Worm (Caenorhabditis elegans) whole organism, L4 larva: Measurements from ENCODE around the gene R11D1.2.

ENCODE experiments used
- D1046.2 ChIP-seq: fragments of 200-800 bp; sonication (Bioruptor generic); IDR thresholded peaks from 2 replicates; pipeline ENCODE4 v1.3.6; 2022; ENCODE audit warnings: missing genetic modification characterization, missing compliant biosample characterization
- F10B5.3 ChIP-seq: sonication (generic microtip); optimal IDR thresholded peaks from 2 replicates; lab custom pipeline; 2016; ENCODE audit warnings: mild to moderate bottlenecking, missing genetic modification characterization, missing compliant biosample characterization
- F44E2.7 ChIP-seq: fragments of 200-800 bp; sonication (Bioruptor generic); IDR thresholded peaks from 2 replicates; pipeline ENCODE4 v2.1.2; 2022; ENCODE audit warnings: missing genetic modification characterization, missing compliant biosample characterization
- F49E8.2 ChIP-seq: sonication (generic microtip); optimal IDR thresholded peaks from 2 replicates; lab custom pipeline; 2016; ENCODE audit warnings: missing compliant biosample characterization, mild to moderate bottlenecking, missing genetic modification characterization, borderline replicate concordance
- Y48G9A.11 ChIP-seq: fragments of 200-800 bp; sonication (Bioruptor generic); IDR thresholded peaks from 2 replicates; pipeline ENCODE4 v1.3.6; 2022; ENCODE audit warnings: missing genetic modification reagents, missing genetic modification characterization, missing compliant biosample characterization
- aly-2 ChIP-seq: sonication (generic microtip); optimal IDR thresholded peaks from 2 replicates; lab custom pipeline; 2018; ENCODE audit warnings: missing biosample characterization, missing genetic modification characterization
- ceh-32 ChIP-seq: sonication (generic microtip); optimal IDR thresholded peaks from 2 replicates; lab custom pipeline; 2016; ENCODE audit warnings: mild to moderate bottlenecking, missing genetic modification characterization, missing compliant biosample characterization; ENCODE audit not compliant: poor library complexity
- ceh-44 ChIP-seq: fragments of 200-800 bp; sonication (Bioruptor generic); IDR thresholded peaks from 2 replicates; pipeline ENCODE4 v1.3.6; 2022; ENCODE audit warnings: missing genetic modification reagents, missing genetic modification characterization, missing compliant biosample characterization
- ceh-62 ChIP-seq: sonication (generic microtip); optimal IDR thresholded peaks from 2 replicates; lab custom pipeline; 2017; ENCODE audit warnings: missing biosample characterization, missing genetic modification characterization
- ceh-82 ChIP-seq: sonication (generic microtip); optimal IDR thresholded peaks from 2 replicates; lab custom pipeline; 2017; ENCODE audit warnings: missing biosample characterization, missing genetic modification characterization
- ces-1 ChIP-seq: fragments of 150-350 bp; sonication (generic microtip); optimal IDR thresholded peaks from 4 replicates; lab custom pipeline; 2014; ENCODE audit warnings: missing biosample characterization, missing genetic modification reagents, missing genetic modification characterization
- daf-12 ChIP-seq: fragments of 150-350 bp; optimal IDR thresholded peaks from 2 replicates; lab custom pipeline; 2014; ENCODE audit warnings: missing biosample characterization, missing genetic modification reagents, missing genetic modification characterization
- daf-16 ChIP-seq, 3 experiments: sonication (generic microtip); optimal IDR thresholded peaks; 2 replicates each; lab custom pipeline; 2016 to 2017; ENCODE audit warnings: missing genetic modification characterization in 3 of 3, missing genetic modification reagents in 3 of 3, mild to moderate bottlenecking in 2 of 3, missing compliant biosample characterization in 2 of 3, missing biosample characterization in 1 of 3, moderate library complexity in 1 of 3
- daf-19 ChIP-seq: fragments of 200-800 bp; sonication (Bioruptor generic); conservative IDR thresholded peaks from 2 replicates; pipeline ENCODE4 v1.3.6; 2022; ENCODE audit warnings: missing genetic modification characterization, missing compliant biosample characterization
- daf-8 ChIP-seq: fragments of 200-800 bp; sonication (Bioruptor generic); IDR thresholded peaks from 2 replicates; pipeline ENCODE4 v1.3.6; 2022; ENCODE audit warnings: missing genetic modification characterization, missing compliant biosample characterization
- dmd-9 ChIP-seq: fragments of 200-800 bp; sonication (Bioruptor generic); IDR thresholded peaks from 2 replicates; pipeline ENCODE4 v1.3.6; 2022; ENCODE audit warnings: missing genetic modification reagents, missing genetic modification characterization, missing compliant biosample characterization
- egl-43 ChIP-seq: fragments of 200-800 bp; sonication (Bioruptor generic); IDR thresholded peaks from 2 replicates; pipeline ENCODE4 v1.3.6; 2022; ENCODE audit warnings: missing genetic modification reagents, missing genetic modification characterization, missing compliant biosample characterization
- fkh-10 ChIP-seq: fragments of 150-350 bp; optimal IDR thresholded peaks from 2 replicates; lab custom pipeline; 2014; ENCODE audit warnings: missing biosample characterization, missing genetic modification reagents, missing genetic modification characterization
- gei-8 ChIP-seq: fragments of 200-800 bp; sonication (Bioruptor generic); optimal IDR thresholded peaks from 2 replicates; lab custom pipeline; 2018; ENCODE audit warnings: mild to moderate bottlenecking, missing genetic modification characterization, missing compliant biosample characterization
- hif-1 ChIP-seq, 2 experiments: sonication (generic microtip); optimal IDR thresholded peaks; 2 replicates each; lab custom pipeline; 2016 to 2017; ENCODE audit warnings: missing compliant biosample characterization in 2 of 2, missing genetic modification characterization in 2 of 2, missing genetic modification reagents in 2 of 2, missing genotype in 2 of 2, mild to moderate bottlenecking in 1 of 2
- hmg-1.1 ChIP-seq: fragments of 200-800 bp; sonication (Bioruptor generic); IDR thresholded peaks from 2 replicates; pipeline ENCODE4 v1.3.6; 2022; ENCODE audit warnings: missing genetic modification reagents, missing genetic modification characterization, missing compliant biosample characterization
- lin-13 ChIP-seq: fragments of 150-350 bp; optimal IDR thresholded peaks from 2 replicates; lab custom pipeline; 2014; ENCODE audit warnings: missing biosample characterization, missing genetic modification reagents, missing genetic modification characterization
- lin-15B ChIP-seq: fragments of 150-350 bp; sonication (generic microtip); optimal IDR thresholded peaks from 3 replicates; lab custom pipeline; 2014; ENCODE audit warnings: missing biosample characterization, missing genetic modification characterization
- lin-29 ChIP-seq: fragments of 200-800 bp; sonication (Bioruptor generic); IDR thresholded peaks from 2 replicates; pipeline ENCODE4 v1.3.6; 2022; ENCODE audit warnings: missing genetic modification reagents, missing genetic modification characterization, missing compliant biosample characterization
- lin-38 ChIP-seq: fragments of 200-800 bp; sonication (Bioruptor generic); IDR thresholded peaks from 2 replicates; pipeline ENCODE4 v1.3.6; 2022; ENCODE audit warnings: missing genetic modification reagents, missing genetic modification characterization, missing compliant biosample characterization
- lin-39 ChIP-seq: fragments of 150-350 bp; optimal IDR thresholded peaks from 2 replicates; lab custom pipeline; 2014; ENCODE audit warnings: missing biosample characterization, missing genetic modification reagents, missing genetic modification characterization
- madf-5 ChIP-seq, 2 experiments: fragments of 200-800 bp; sonication (Bioruptor generic); IDR thresholded peaks; 2 replicates each; pipeline ENCODE4 v1.3.6; 2022; ENCODE audit warnings: missing compliant biosample characterization in 2 of 2, missing genetic modification characterization in 2 of 2
- madf-9 ChIP-seq: fragments of 200-800 bp; sonication (Bioruptor generic); conservative IDR thresholded peaks from 2 replicates; pipeline ENCODE4 v1.3.6; 2022; ENCODE audit warnings: missing genetic modification reagents, missing genetic modification characterization, missing compliant biosample characterization
- mdl-1 ChIP-seq, 2 experiments: fragments of 150-350 bp in 1 of 2; sonication (generic microtip) in 1 of 2; optimal IDR thresholded peaks; 2 replicates each; lab custom pipeline; 2014 to 2017; ENCODE audit warnings: missing biosample characterization in 2 of 2, missing genetic modification characterization in 2 of 2
- mep-1 ChIP-seq: fragments of 150-350 bp; sonication (generic microtip); optimal IDR thresholded peaks from 3 replicates; lab custom pipeline; 2014; ENCODE audit warnings: missing biosample characterization, missing genetic modification characterization
- mxl-2 ChIP-seq: fragments of 200-800 bp; sonication (Bioruptor generic); conservative IDR thresholded peaks from 2 replicates; pipeline ENCODE4 v1.3.6; 2022; ENCODE audit warnings: missing genetic modification reagents, missing genetic modification characterization, missing compliant biosample characterization
- mxl-3 ChIP-seq: fragments of 200-800 bp; sonication (Bioruptor generic); optimal IDR thresholded peaks from 2 replicates; lab custom pipeline; 2018; ENCODE audit warnings: mild to moderate bottlenecking, missing genetic modification characterization, missing compliant biosample characterization
- nhr-10 ChIP-seq: fragments of 150-350 bp; optimal IDR thresholded peaks from 2 replicates; lab custom pipeline; 2014; ENCODE audit warnings: missing biosample characterization, missing genetic modification characterization
- nhr-28 ChIP-seq: fragments of 150-350 bp; optimal IDR thresholded peaks from 2 replicates; lab custom pipeline; 2014; ENCODE audit warnings: missing biosample characterization, missing genetic modification characterization
- nhr-41 ChIP-seq: fragments of 200-800 bp; sonication (Bioruptor generic); IDR thresholded peaks from 2 replicates; pipeline ENCODE4 v1.3.6; 2022; ENCODE audit warnings: missing genetic modification reagents, missing genetic modification characterization, missing compliant biosample characterization
- nhr-6 ChIP-seq: fragments of 150-350 bp; optimal IDR thresholded peaks from 2 replicates; lab custom pipeline; 2014; ENCODE audit warnings: missing biosample characterization, missing genetic modification characterization
- nhr-76 ChIP-seq: fragments of 150-350 bp; optimal IDR thresholded peaks from 2 replicates; lab custom pipeline; 2014; ENCODE audit warnings: missing biosample characterization, missing genetic modification characterization
- nhr-77 ChIP-seq: fragments of 150-350 bp; optimal IDR thresholded peaks from 2 replicates; lab custom pipeline; 2014; ENCODE audit warnings: missing biosample characterization, missing genetic modification characterization
- saeg-2 ChIP-seq: fragments of 200-800 bp; sonication (Bioruptor generic); IDR thresholded peaks from 2 replicates; pipeline ENCODE4 v1.3.6; 2022; ENCODE audit warnings: missing genetic modification reagents, missing genetic modification characterization, missing compliant biosample characterization
- sdz-12 ChIP-seq: fragments of 200-800 bp; sonication (Bioruptor generic); optimal IDR thresholded peaks from 2 replicates; lab custom pipeline; 2018; ENCODE audit warnings: mild to moderate bottlenecking, missing genetic modification characterization, missing compliant biosample characterization
- snpc-1.2 ChIP-seq: fragments of 200-800 bp; sonication (Bioruptor generic); IDR thresholded peaks from 2 replicates; pipeline ENCODE4 v1.3.6; 2022; ENCODE audit warnings: missing genetic modification reagents, missing genetic modification characterization, missing compliant biosample characterization
- tag-97 ChIP-seq: fragments of 200-800 bp; sonication (Bioruptor generic); IDR thresholded peaks from 2 replicates; pipeline ENCODE4 v1.3.6; 2022; ENCODE audit warnings: missing genetic modification characterization, missing compliant biosample characterization
- tra-1 ChIP-seq: fragments of 200-800 bp; sonication (Bioruptor generic); IDR thresholded peaks from 2 replicates; pipeline ENCODE4 v1.3.6; 2022; ENCODE audit warnings: missing genetic modification reagents, missing genetic modification characterization, missing compliant biosample characterization
- unc-130 ChIP-seq: sonication (generic microtip); optimal IDR thresholded peaks from 2 replicates; lab custom pipeline; 2016; ENCODE audit warnings: missing genetic modification reagents, missing genetic modification characterization, missing compliant biosample characterization
- vab-7 ChIP-seq: fragments of 200-800 bp; sonication (Bioruptor generic); IDR thresholded peaks from 2 replicates; pipeline ENCODE4 v1.3.6; 2022; ENCODE audit warnings: missing genetic modification reagents, missing genetic modification characterization, missing compliant biosample characterization
- zag-1 ChIP-seq: fragments of 150-350 bp; optimal IDR thresholded peaks from 2 replicates; lab custom pipeline; 2014; ENCODE audit warnings: missing biosample characterization, missing genetic modification characterization
- zfp-2 ChIP-seq: sonication (generic microtip); optimal IDR thresholded peaks from 2 replicates; lab custom pipeline; 2016; ENCODE audit warnings: mild to moderate bottlenecking, missing genetic modification characterization, missing compliant biosample characterization
- zip-11 ChIP-seq: fragments of 200-800 bp; sonication (Bioruptor generic); IDR thresholded peaks from 2 replicates; pipeline ENCODE4 v1.3.6; 2022; ENCODE audit warnings: missing genetic modification characterization, missing compliant biosample characterization
- ztf-11 ChIP-seq: fragments of 150-350 bp; optimal IDR thresholded peaks from 2 replicates; lab custom pipeline; 2014; ENCODE audit warnings: missing biosample characterization, missing genetic modification characterization

Gene R11D1.2

ce11 chrV:12708305-12708704 is at the start of gene R11D1.2:
Gene R11D1.2, plus strand, starts transcription at chrV:12708605.
- TF ChIP-seq mxl-3 (GFP tag; lab: Kevin White, UChicago) (no peak), unc-130 (GFP tag; lab: Kevin White, UChicago) (no peak), ceh-62 (no peak)
- TF ChIP-seq, all 104 proteins: peak for 0

ce11 chrV:12659426-12659825 is 49.0 kb upstream of the R11D1.2 start, which contains the start of gene ccch-3:
Gene ccch-3, minus strand, starts transcription at chrV:12659687.
- no peak for TF ChIP-seq zfp-2 (tag; lab: Kevin White, UChicago)
- no peak for TF ChIP-seq madf-9 (GFP tag; lab: Robert Waterston, UW)
- no peak for TF ChIP-seq nhr-41
- no peak for TF ChIP-seq F49E8.2 (tag; lab: Kevin White, UChicago)
- no peak for TF ChIP-seq lin-13 (GFP tag; lab: Kevin White, UChicago)
- TF ChIP-seq hmg-1.1 (GFP tag; lab: Robert Waterston, UW) = peak; percentile 52; the same call in 1 of the 2 replicates
- TF ChIP-seq zip-11 (GFP tag; lab: Robert Waterston, UW) = no peak
- no peak for TF ChIP-seq egl-43 (GFP tag; lab: Robert Waterston, UW)
- TF ChIP-seq lin-38 (GFP tag; lab: Robert Waterston, UW) = peak; percentile 77
- peak; percentile 18 for TF ChIP-seq unc-130 (GFP tag; lab: Kevin White, UChicago)
- peak in 1 of 2 experiments; percentile 7 for TF ChIP-seq mdl-1 (tag; optimal IDR thresholded peaks at IDR 0.05; lab: Kevin White, UChicago)
- no peak for TF ChIP-seq sdz-12 (GFP tag; lab: Kevin White, UChicago)
- TF ChIP-seq saeg-2 (GFP tag; lab: Robert Waterston, UW) = no peak
- no peak for TF ChIP-seq tra-1 (GFP tag; lab: Robert Waterston, UW)
- TF ChIP-seq gei-8 (GFP tag; lab: Kevin White, UChicago) = peak; percentile 13
- TF ChIP-seq ztf-11 (tag; lab: Kevin White, UChicago) = no peak
- TF ChIP-seq snpc-1.2 (GFP tag; lab: Robert Waterston, UW) = peak; percentile 63; the same call in 1 of the 2 replicates
- TF ChIP-seq tag-97 (GFP tag; lab: Robert Waterston, UW) = no peak
- no peak for TF ChIP-seq daf-16 (GFP tag; optimal IDR thresholded peaks at IDR 0.05; lab: Kevin White, UChicago)
- peak; percentile 28 for TF ChIP-seq daf-16 (tag; optimal IDR thresholded peaks at IDR 0.05; lab: Kevin White, UChicago)
- no peak for TF ChIP-seq daf-8 (GFP tag; lab: Robert Waterston, UW)
- TF ChIP-seq nhr-6 (tag; lab: Kevin White, UChicago) = peak; percentile 94
- TF ChIP-seq F10B5.3 (tag; lab: Kevin White, UChicago) = no peak
- TF ChIP-seq nhr-76 (tag; lab: Kevin White, UChicago) = no peak
- 0 out of 2 replicates have a peak, but pooled peaks have one; percentile 18 for TF ChIP-seq daf-19 (GFP tag; lab: Robert Waterston, UW)
- TF ChIP-seq ceh-62 = no peak
- TF ChIP-seq dmd-9 = no peak
- no peak for TF ChIP-seq daf-12 (tag; lab: Kevin White, UChicago)
- no peak for TF ChIP-seq ceh-44 (GFP tag; lab: Robert Waterston, UW)
- no peak for TF ChIP-seq ces-1 (GFP tag; lab: Kevin White, UChicago)
- no peak for TF ChIP-seq zag-1 (tag; lab: Kevin White, UChicago)
- TF ChIP-seq lin-39 = no peak
- no peak for TF ChIP-seq vab-7
- TF ChIP-seq Y48G9A.11 (GFP tag; lab: Robert Waterston, UW) = no peak; the same call in 1 of the 2 replicates
- TF ChIP-seq ceh-32 = no peak
- no peak for TF ChIP-seq hif-1 (tag; optimal IDR thresholded peaks at IDR 0.05; lab: Kevin White, UChicago)
- peak; percentile 36 for TF ChIP-seq fkh-10 (GFP tag; lab: Kevin White, UChicago)
- TF ChIP-seq madf-5 (GFP tag; IDR thresholded peaks at IDR 0.05; lab: Robert Waterston, UW) = no peak
- TF ChIP-seq lin-29 (GFP tag; lab: Robert Waterston, UW) = no peak
- no peak for TF ChIP-seq aly-2
- no peak for TF ChIP-seq ceh-82
- TF ChIP-seq nhr-28 (tag; lab: Kevin White, UChicago) = peak; percentile 56
- TF ChIP-seq nhr-77 = peak; percentile 53
- TF ChIP-seq mep-1 = peak; percentile 78
- no peak for TF ChIP-seq mxl-2 (GFP tag; lab: Robert Waterston, UW)
- TF ChIP-seq nhr-10 (tag; lab: Kevin White, UChicago) = no peak
- no peak for TF ChIP-seq D1046.2
- TF ChIP-seq F44E2.7 (GFP tag; lab: Robert Waterston, UW) = no peak
- TF ChIP-seq lin-15B (tag; lab: Kevin White, UChicago) = no peak
